Worm (Caenorhabditis elegans): Measurements from ENCODE around the gene got-2.2.

ce11 chrX:6271718-6272117 is 30.9 kb downstream of the got-2.2 start, which contains the start of gene lro-1:
- TF ChIP-seq snpc-4 (tag; optimal IDR thresholded peaks at IDR 0.05): no peak
- no peak for TF ChIP-seq aly-2 (tag; optimal IDR thresholded peaks at IDR 0.05)
- TF ChIP-seq elt-3 (tag; optimal IDR thresholded peaks at IDR 0.05): no peak
- TF ChIP-seq ztf-4 (tag; optimal IDR thresholded peaks at IDR 0.05): no peak
- TF ChIP-seq ama-1 (optimal IDR thresholded peaks at IDR 0.05): no peak
- no peak for TF ChIP-seq eor-1 (tag; optimal IDR thresholded peaks at IDR 0.05)
- TF ChIP-seq sea-2 (GFP tag; optimal IDR thresholded peaks at IDR 0.05): no peak
- TF ChIP-seq ceh-9 (tag; optimal IDR thresholded peaks at IDR 0.05): no peak
- TF ChIP-seq ztf-11 (tag; optimal IDR thresholded peaks at IDR 0.05): no peak
- TF ChIP-seq egl-5 (tag; optimal IDR thresholded peaks at IDR 0.05): no peak
- TF ChIP-seq nhr-23 (tag; optimal IDR thresholded peaks at IDR 0.05): no peak
- peak; percentile 40 for TF ChIP-seq jun-1 (tag; optimal IDR thresholded peaks at IDR 0.05)

All from whole organism, L3 larva.